Worm (Caenorhabditis elegans): ENCODE measurements around the gene daf-9.

The daf-9 gene

ce11 chrX:6173656-6174055 lies 23.1 kb upstream of the daf-9 start, which contains the start of gene T25B2.1:
Gene T25B2.1, plus strand, starts transcription at chrX:6173956.
- no peak for TF ChIP-seq ces-1 (GFP tag; optimal IDR thresholded peaks at IDR 0.05)
- TF ChIP-seq daf-16 (GFP tag; optimal IDR thresholded peaks at IDR 0.05): no peak
- no peak for TF ChIP-seq daf-16 (tag; optimal IDR thresholded peaks at IDR 0.05)
- no peak for TF ChIP-seq lin-1 (GFP tag; IDR thresholded peaks at IDR 0.05)
- no peak for TF ChIP-seq php-3 (GFP tag; IDR thresholded peaks at IDR 0.05)
- no peak for TF ChIP-seq mxl-3 (GFP tag; optimal IDR thresholded peaks at IDR 0.05)
- TF ChIP-seq unc-130 (GFP tag; optimal IDR thresholded peaks at IDR 0.05): no peak
- TF ChIP-seq lin-39 (tag; optimal IDR thresholded peaks at IDR 0.05): no peak
- no peak for TF ChIP-seq nhr-111 (GFP tag; optimal IDR thresholded peaks at IDR 0.05)
- no peak for TF ChIP-seq hlh-11 (tag; optimal IDR thresholded peaks at IDR 0.05)
- no peak for TF ChIP-seq unc-62 (GFP tag; optimal IDR thresholded peaks at IDR 0.05 in 1 of 2)
- TF ChIP-seq unc-62 (tag; optimal IDR thresholded peaks at IDR 0.05): no peak
- TF ChIP-seq ama-1 (optimal IDR thresholded peaks at IDR 0.05): no peak
- TF ChIP-seq F44E2.7 (GFP tag; IDR thresholded peaks at IDR 0.05): no peak
- TF ChIP-seq Y75B8A.6 (GFP tag; IDR thresholded peaks at IDR 0.05): no peak
- no peak for TF ChIP-seq nhr-25 (tag; optimal IDR thresholded peaks at IDR 0.05; ENCODE audit: borderline replicate concordance, insufficient read depth)
- no peak for TF ChIP-seq nhr-237 (tag; optimal IDR thresholded peaks at IDR 0.05)

DNA sequence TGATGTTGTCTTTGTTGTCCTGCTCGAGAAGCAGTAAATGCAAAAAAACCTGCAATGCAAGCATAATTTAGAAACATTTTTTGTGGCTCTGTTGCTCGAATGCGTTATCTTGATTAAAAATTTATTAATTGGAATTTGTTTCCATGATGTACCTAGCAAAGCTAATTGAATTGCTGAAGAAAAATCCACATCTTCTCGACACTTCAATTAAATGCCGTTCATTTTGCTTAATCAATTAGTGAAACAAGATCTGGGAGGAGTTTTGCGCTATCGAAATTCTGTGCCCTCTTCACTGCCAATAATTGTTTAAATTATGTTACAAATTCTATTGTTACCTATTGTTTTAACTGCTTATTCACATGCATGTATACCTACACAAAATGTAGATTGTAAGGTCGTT lies 20.9 kb upstream of the daf-9 start, which contains the start of gene T25B2.3:
TSS of gene T25B2.3 (plus strand) at position 301 of the 400 bp plus-strand sequence.
- TF ChIP-seq ctbp-1 (GFP tag; IDR thresholded peaks at IDR 0.05): no peak
- TF ChIP-seq pqm-1 (tag; optimal IDR thresholded peaks at IDR 0.05): peak; percentile 1

DNA sequence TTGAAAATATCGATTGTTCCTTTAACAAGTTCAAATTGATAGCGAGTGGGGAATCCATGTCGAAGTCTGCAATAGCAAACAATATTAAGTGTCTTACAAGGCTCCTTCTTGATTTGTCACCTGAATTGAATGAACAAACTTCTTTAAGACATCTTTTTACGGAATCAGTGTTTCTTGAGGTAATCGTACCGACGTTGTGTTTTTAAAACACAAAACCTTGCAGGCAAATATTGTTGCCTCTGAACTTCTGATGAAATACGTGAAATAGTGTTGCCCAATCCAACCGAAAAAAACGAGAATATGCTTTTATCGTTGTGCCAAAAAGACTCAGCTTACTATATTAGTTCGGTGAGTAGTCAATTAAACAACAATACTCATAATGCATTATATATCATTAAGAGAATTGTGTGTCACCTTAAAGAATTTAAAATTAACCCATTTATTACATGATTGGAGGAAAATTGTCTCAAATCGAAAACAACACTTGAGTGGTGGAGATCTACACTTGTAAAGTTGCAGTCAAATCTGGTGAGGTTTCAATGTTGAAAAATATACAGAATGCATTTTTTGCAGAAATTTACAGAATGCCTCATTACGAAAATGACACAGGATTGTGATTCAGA lies 18.7 kb upstream of the daf-9 start, which contains the start of the genes T25B2.4 and T13C5.3:
TSS of gene T25B2.4 (plus strand) at position 301 of the 623 bp plus-strand sequence.
TSS of gene T13C5.3 (plus strand) at position 573 of the 623 bp plus-strand sequence.
- no peak for TF ChIP-seq hlh-11 (tag; optimal IDR thresholded peaks at IDR 0.05)
- no peak for TF ChIP-seq nhr-111 (GFP tag; optimal IDR thresholded peaks at IDR 0.05)
- TF ChIP-seq dpl-1 (GFP tag; optimal IDR thresholded peaks at IDR 0.05): no peak
- TF ChIP-seq aha-1 (tag): no peak
- TF ChIP-seq lin-15B (tag; optimal IDR thresholded peaks at IDR 0.05): no peak
- no peak for TF ChIP-seq hif-1 (tag; optimal IDR thresholded peaks at IDR 0.05)
- TF ChIP-seq F44E2.7 (GFP tag; IDR thresholded peaks at IDR 0.05): no peak
- TF ChIP-seq lin-38 (GFP tag; IDR thresholded peaks at IDR 0.05): no peak
- no peak for TF ChIP-seq ceh-82 (tag; optimal IDR thresholded peaks at IDR 0.05)
- TF ChIP-seq attf-4 (tag; optimal IDR thresholded peaks at IDR 0.05): no peak
- no peak for TF ChIP-seq skn-1 (tag; optimal IDR thresholded peaks at IDR 0.05)
- TF ChIP-seq cey-2 (tag; optimal IDR thresholded peaks at IDR 0.05; ENCODE audit: borderline replicate concordance, insufficient read depth): no peak
- no peak for TF ChIP-seq rbr-2 (tag; optimal IDR thresholded peaks at IDR 0.05)
- no peak for TF ChIP-seq ceh-28 (tag; optimal IDR thresholded peaks at IDR 0.05)
- no peak for TF ChIP-seq unc-62 (GFP tag; optimal IDR thresholded peaks at IDR 0.05 in 1 of 2)
- TF ChIP-seq unc-62 (tag; optimal IDR thresholded peaks at IDR 0.05): no peak
- no peak for TF ChIP-seq set-16 (GFP tag; IDR thresholded peaks at IDR 0.05)
- TF ChIP-seq dmd-6 (GFP tag; IDR thresholded peaks at IDR 0.05): no peak
- no peak for TF ChIP-seq ctbp-1 (GFP tag; IDR thresholded peaks at IDR 0.05)
- no peak for TF ChIP-seq mdl-1 (tag; optimal IDR thresholded peaks at IDR 0.05)
- TF ChIP-seq pha-4 (GFP tag; IDR thresholded peaks at IDR 0.05): no peak
- no peak for TF ChIP-seq pha-4 (tag; optimal IDR thresholded peaks at IDR 0.05)

ce11 chrX:6178989-6179388 lies 17.7 kb upstream of the daf-9 start:
- no peak for TF ChIP-seq Y5F2A.4 (GFP tag; optimal IDR thresholded peaks at IDR 0.05)
- peak in 1 of 2 experiments; percentile 3 for TF ChIP-seq unc-62 (GFP tag; optimal IDR thresholded peaks at IDR 0.05 in 1 of 2)
- TF ChIP-seq unc-62 (tag; optimal IDR thresholded peaks at IDR 0.05): no peak
